Fruit fly (Drosophila melanogaster) whole organism, embryonic: ENCODE data around the gene Polr1D.

Experiments
- B-H1 ChIP-seq: fragments of 200-800 bp; sonication (Bioruptor generic); IDR thresholded peaks from 3 replicates; pipeline ENCODE4 v1.3.6; 2022; ENCODE audit warnings: missing biosample characterization, missing genetic modification characterization
- Blimp-1 ChIP-seq: fragments of 200-800 bp; sonication (Bioruptor generic); optimal IDR thresholded peaks from 3 replicates; lab custom pipeline; 2018; ENCODE audit warnings: missing biosample characterization, missing genetic modification characterization, mild to moderate bottlenecking, moderate library complexity, missing genetic modification reagents
- CG1792 ChIP-seq: fragments of 200-800 bp; sonication (Bioruptor generic); optimal IDR thresholded peaks from 2 replicates; lab custom pipeline; 2016; ENCODE audit warnings: missing biosample characterization, missing genetic modification characterization
- CG2678 ChIP-seq: fragments of 200-800 bp; sonication (Bioruptor generic); optimal IDR thresholded peaks from 3 replicates; lab custom pipeline; 2019; ENCODE audit warnings: missing biosample characterization, mild to moderate bottlenecking, missing genetic modification characterization, moderate library complexity
- HmgZ ChIP-seq: fragments of 200-800 bp; sonication (Bioruptor generic); optimal IDR thresholded peaks from 2 replicates; lab custom pipeline; 2018; ENCODE audit warnings: missing biosample characterization, mild to moderate bottlenecking, missing genetic modification characterization
- Nf-YC ChIP-seq: fragments of 200-800 bp; optimal IDR thresholded peaks from 3 replicates; lab custom pipeline; 2019; ENCODE audit warnings: missing biosample characterization, mild to moderate bottlenecking, missing genetic modification characterization, moderate library complexity
- caup ChIP-seq: fragments of 200-800 bp; sonication (Bioruptor generic); optimal IDR thresholded peaks from 3 replicates; lab custom pipeline; 2017; ENCODE audit warnings: missing biosample characterization, mild to moderate bottlenecking, missing genetic modification characterization, moderate library complexity; ENCODE audit not compliant: severe bottlenecking
- lola ChIP-seq, 3 experiments: fragments of >200 bp in 2 of 3; fragments of 200-800 bp in 1 of 3; sonication (Bioruptor generic) in 1 of 3; optimal IDR thresholded peaks; 2 replicates each; lab custom pipeline; 2017 to 2019; ENCODE audit warnings: missing biosample characterization in 3 of 3, missing genetic modification characterization in 3 of 3, mild to moderate bottlenecking in 1 of 3, moderate library complexity in 1 of 3
- tio ChIP-seq: fragments of 200-800 bp; sonication (Bioruptor generic); optimal IDR thresholded peaks from 2 replicates; lab custom pipeline; 2017; ENCODE audit warnings: missing biosample characterization, missing genetic modification characterization, inconsistent platforms
- trh ChIP-seq: fragments of 200-800 bp; sonication (Bioruptor generic); optimal IDR thresholded peaks from 2 replicates; lab custom pipeline; 2016; ENCODE audit warnings: missing biosample characterization, missing genetic modification characterization

DNA sequence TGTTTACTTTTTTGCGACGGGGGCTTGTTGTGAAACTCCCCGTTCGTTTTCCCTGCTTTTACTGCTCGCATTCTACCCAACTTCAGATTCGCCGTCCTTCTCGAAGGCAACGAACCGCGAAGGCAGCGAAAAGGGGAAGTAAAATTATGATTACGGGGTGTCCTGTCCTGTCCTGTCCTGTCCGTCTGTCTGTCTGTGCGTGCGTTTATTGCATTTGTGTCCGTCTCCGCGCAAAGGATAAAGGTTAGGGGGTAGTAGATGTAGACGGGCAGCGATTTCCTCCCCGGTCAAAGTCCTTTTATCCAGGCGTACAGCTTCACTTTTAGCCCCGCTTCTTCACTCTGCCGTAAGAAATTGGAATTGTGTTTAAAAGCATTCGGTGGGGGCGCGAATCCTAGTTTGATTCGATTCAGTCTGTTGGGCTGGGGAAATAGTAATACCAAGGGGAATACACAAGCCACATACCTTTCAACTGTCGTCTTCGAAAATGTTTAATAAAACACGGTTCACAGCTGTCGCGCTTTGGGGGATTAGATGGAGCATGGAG, 32.2 kb upstream of the Polr1D start:
- TF ChIP-seq CG1792 (GFP tag; lab: Kevin White, UChicago) (no peak), CG2678 (tag; lab: Kevin White, UChicago) (no peak), trh (GFP tag; lab: Kevin White, UChicago) (no peak), Blimp-1 (GFP tag; lab: Kevin White, UChicago) (no peak), tio (GFP tag; lab: Kevin White, UChicago) (no peak), caup (GFP tag; lab: Kevin White, UChicago) (no peak), lola (GFP tag; optimal IDR thresholded peaks at IDR 0.05; lab: Kevin White, UChicago) (no peak), B-H1 (GFP tag; lab: Robert Waterston, UW) (no peak), HmgZ (tag; lab: Kevin White, UChicago) (no peak), Nf-YC (tag; lab: Kevin White, UChicago) (no peak)
